Fruit fly (Drosophila melanogaster) ovary, adult (tissue): ENCODE measurements around the gene Akr1B.
"Not testable (repeated sequence)": the region's sequence is repeated elsewhere in the genome, so short reads cannot be mapped to it uniquely, and the experiment has no call there.

Experiments
- CG17801 ChIP-seq: fragments of 200-800 bp; optimal IDR thresholded peaks from 2 replicates; lab custom pipeline; 2019; ENCODE audit warnings: missing biosample characterization, mild to moderate bottlenecking, missing genetic modification characterization, moderate library complexity; ENCODE audit not compliant: partially characterized antibody

Akr1B gene

dm6 chr3L:11604227-11604626 is 20.0 kb downstream of the Akr1B start:
- no peak for TF ChIP-seq CG17801 (GFP tag; lab: Kevin White, UChicago)

DNA sequence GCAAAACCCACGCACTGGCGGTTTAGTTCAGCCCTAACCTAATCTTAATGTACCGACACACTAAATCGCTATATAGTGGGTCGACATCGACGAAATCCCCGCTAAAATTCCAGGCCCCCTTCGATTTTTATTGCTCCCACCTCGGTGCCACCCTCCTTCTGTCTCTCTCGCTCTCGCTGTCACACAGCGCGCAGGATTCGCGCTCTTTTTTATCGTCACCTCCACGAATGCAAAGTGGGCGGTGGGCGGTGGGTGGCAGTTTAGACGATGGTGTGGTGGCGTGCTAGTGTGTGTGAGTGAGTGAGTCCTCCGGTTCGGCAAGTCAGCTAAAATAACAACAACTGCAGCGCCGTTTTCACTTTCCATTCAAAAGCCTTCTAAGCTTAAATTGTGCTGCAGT is 22.1 kb downstream of the Akr1B start:
- no peak for TF ChIP-seq CG17801 (GFP tag; lab: Kevin White, UChicago)

DNA sequence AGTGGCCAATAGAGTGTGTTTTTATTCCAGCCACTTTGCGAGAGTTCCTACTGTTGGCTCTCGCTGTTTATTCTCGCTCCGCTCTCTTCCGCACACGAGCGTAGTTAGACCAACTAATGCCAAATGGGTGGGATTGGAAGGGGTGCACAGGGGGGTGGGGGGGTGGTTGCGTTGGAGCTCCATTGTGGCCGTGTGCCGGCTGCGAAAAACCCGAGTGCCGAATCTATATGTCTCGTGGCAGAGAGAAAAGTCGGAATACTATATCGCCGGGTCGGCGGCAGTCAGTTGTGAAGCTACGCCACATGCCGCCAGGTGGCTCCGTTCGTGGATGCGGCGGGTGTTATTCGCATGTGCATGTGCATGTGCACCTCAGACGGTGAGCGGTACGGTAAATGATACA is 23.0 kb downstream of the Akr1B start:
- no peak for TF ChIP-seq CG17801 (GFP tag; lab: Kevin White, UChicago)

- no peak for TF ChIP-seq CG17801 (GFP tag; lab: Kevin White, UChicago)
Observed at dm6 chr3L:11599965-11600420, 24.2 kb downstream of the Akr1B start, which contains the start of the genes CG14137 and CG46394. CG14137 (minus strand) TSS chr3L:11600065. CG46394 (plus strand) TSS chr3L:11600370.

DNA sequence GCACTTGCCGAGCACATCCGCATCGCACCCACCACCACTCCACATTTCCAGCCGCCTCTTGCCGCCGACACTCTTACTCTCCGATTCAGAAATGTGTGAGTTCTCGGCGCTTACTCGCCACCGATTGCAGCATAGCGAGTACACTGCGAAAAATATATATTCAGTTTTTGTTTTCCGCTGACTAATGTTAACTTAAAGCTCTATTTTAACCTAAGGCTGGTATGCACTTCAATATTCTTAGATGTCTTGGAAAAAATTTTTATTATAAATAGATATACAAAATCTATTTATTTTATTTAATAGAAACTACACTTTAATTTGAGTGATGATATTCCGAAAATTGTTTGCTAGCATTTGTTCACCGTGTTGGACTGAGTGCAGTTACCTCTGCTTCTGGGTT is 24.9 kb downstream of the Akr1B start:
- no peak for TF ChIP-seq CG17801 (GFP tag; lab: Kevin White, UChicago)

- TF ChIP-seq CG17801 (GFP tag; lab: Kevin White, UChicago), result no peak
Observed at dm6 chr3L:11596585-11597252, 27.5 kb downstream of the Akr1B start, which contains the start of gene CG7368. CG7368 (plus strand) TSS chr3L:11597202.

dm6 chr3L:11593778-11594177 is 30.4 kb downstream of the Akr1B start:
- TF ChIP-seq CG17801 (GFP tag; lab: Kevin White, UChicago), result no peak

DNA sequence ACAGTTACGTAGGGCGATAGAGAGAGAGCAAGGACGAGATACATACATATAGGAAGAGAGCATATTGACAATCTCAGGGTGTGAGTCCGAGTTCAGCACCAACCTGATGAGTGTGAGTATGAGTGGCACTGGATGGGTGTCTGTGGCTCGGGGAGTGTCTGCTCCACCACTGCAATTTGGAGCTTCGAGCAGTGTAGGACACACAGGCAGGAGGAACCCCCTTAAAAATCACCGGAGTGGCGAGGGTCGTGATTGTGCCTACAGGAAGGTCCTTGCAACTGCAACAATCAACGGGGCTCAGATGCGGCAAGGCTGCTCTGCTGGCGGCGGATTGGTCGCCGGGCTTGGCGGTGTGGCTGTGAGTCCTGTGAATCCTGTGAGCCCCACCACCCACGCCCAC is 32.4 kb downstream of the Akr1B start:
- TF ChIP-seq CG17801 (GFP tag; lab: Kevin White, UChicago), result no peak

DNA sequence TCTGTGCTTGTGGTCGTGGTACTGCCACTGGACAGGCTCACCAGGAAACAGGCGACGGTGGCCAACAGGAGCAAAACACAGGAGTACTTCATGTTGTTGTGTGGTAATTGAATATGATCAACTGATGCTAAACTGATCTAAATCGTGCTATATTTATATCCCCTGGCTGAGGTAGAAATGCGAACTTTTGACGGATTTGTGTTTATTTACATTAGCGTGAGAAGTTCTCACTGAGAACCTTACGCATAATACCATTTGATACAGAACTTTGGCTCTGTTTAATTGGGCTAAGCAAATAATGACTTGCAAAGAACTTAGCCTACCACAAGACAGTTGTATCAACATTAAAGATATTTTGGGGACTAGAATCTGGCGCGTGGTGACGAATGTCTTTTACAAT is 33.0 kb downstream of the Akr1B start, which contains the start of gene CG33268:
Gene CG33268 (minus strand): TSS at position 101 of the 400 bp plus-strand sequence.
- no peak for TF ChIP-seq CG17801 (GFP tag; lab: Kevin White, UChicago)

dm6 chr3L:11589395-11589794 is 34.8 kb downstream of the Akr1B start, which contains the start of gene CG7377:
CG7377 (plus strand) TSS chr3L:11589695.
- not testable (repeated sequence) for TF ChIP-seq CG17801 (GFP tag; lab: Kevin White, UChicago)

DNA sequence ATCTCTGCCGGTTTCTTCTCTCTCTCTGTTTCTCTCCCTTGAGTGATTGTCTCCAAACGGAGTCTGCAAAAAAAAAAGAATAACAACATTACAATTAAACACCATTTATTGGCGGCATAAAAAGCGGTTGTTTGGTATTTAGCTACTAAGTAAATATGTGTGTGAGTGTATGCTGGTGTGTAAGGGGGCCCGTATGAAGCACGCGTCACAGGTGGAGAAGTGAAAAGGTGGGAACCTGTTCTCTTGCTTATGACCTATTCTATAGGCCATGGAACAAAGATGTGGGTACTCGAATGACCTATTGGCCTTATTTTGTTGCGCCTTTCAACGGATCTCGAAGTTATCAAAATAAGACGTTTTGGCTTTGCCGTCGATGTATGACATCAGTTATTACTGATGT is 35.6 kb downstream of the Akr1B start:
- no peak for TF ChIP-seq CG17801 (GFP tag; lab: Kevin White, UChicago)

- peak; percentile 27 for TF ChIP-seq CG17801 (GFP tag; lab: Kevin White, UChicago)
Observed at dm6 chr3L:11587720-11588580, 36.2 kb downstream of the Akr1B start, which contains the start of gene rt. rt (minus strand) TSS chr3L:11587770.

- no peak for TF ChIP-seq CG17801 (GFP tag; lab: Kevin White, UChicago)
Observed at dm6 chr3L:11586794-11587462, 37.3 kb downstream of the Akr1B start.

dm6 chr3L:11583964-11584363 is 40.2 kb downstream of the Akr1B start, which contains the start of gene CG32086:
CG32086 (minus strand) TSS chr3L:11584064.
- TF ChIP-seq CG17801 (GFP tag; lab: Kevin White, UChicago), result no peak

DNA sequence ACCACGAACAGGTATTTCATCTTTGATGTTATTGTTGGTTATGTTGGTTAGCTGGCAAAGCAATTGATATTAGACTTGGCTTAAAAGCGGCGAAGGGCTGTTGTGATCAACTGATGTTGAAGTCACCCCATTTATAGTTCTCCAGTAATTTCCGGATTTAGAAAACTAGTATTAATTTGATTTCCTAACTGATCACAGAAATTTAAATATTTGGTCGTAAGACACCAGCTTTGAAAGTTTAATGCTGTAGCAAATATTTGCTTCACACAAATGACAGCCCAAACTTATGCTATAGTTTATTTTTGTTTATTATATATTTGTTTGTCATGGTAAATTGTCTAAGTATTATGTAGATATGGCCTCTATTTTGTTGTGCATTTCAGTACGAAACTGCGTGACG is 42.1 kb downstream of the Akr1B start, which contains the start of gene CG33269:
Gene CG33269 (minus strand): TSS at position 101 of the 400 bp plus-strand sequence.
- TF ChIP-seq CG17801 (GFP tag; lab: Kevin White, UChicago), result no peak
